Worm (Caenorhabditis elegans) whole organism, L4 larva: ENCODE results near the gene F41C3.2.

Experiments
- F10B5.3 ChIP-seq: sonication (generic microtip); optimal IDR thresholded peaks from 2 replicates; lab custom pipeline; 2016; ENCODE audit warnings: mild to moderate bottlenecking, missing genetic modification characterization, missing compliant biosample characterization
- F44E2.7 ChIP-seq: fragments of 200-800 bp; sonication (Bioruptor generic); IDR thresholded peaks from 2 replicates; pipeline ENCODE4 v2.1.2; 2022; ENCODE audit warnings: missing genetic modification characterization, missing compliant biosample characterization
- aly-2 ChIP-seq: sonication (generic microtip); optimal IDR thresholded peaks from 2 replicates; lab custom pipeline; 2018; ENCODE audit warnings: missing biosample characterization, missing genetic modification characterization
- arid-1 ChIP-seq: fragments of 200-800 bp; sonication (Bioruptor generic); conservative IDR thresholded peaks from 2 replicates; pipeline ENCODE4 v1.3.6; 2022; ENCODE audit warnings: missing genetic modification reagents, missing genetic modification characterization, missing compliant biosample characterization
- attf-4 ChIP-seq: sonication (generic microtip); optimal IDR thresholded peaks from 3 replicates; lab custom pipeline; 2017; ENCODE audit warnings: missing biosample characterization, missing genetic modification characterization
- ceh-28 ChIP-seq: fragments of 150-350 bp; optimal IDR thresholded peaks from 2 replicates; lab custom pipeline; 2014; ENCODE audit warnings: missing biosample characterization, missing genetic modification reagents, missing genetic modification characterization
- dmd-6 ChIP-seq: fragments of 200-800 bp; sonication (Bioruptor generic); IDR thresholded peaks from 2 replicates; pipeline ENCODE4 v1.3.6; 2022; ENCODE audit warnings: missing genetic modification reagents, missing genetic modification characterization, missing compliant biosample characterization
- hlh-11 ChIP-seq: fragments of 200-800 bp; sonication (Bioruptor generic); optimal IDR thresholded peaks from 2 replicates; lab custom pipeline; 2018; ENCODE audit warnings: mild to moderate bottlenecking, missing genetic modification characterization, missing compliant biosample characterization
- lin-13 ChIP-seq: fragments of 150-350 bp; optimal IDR thresholded peaks from 2 replicates; lab custom pipeline; 2014; ENCODE audit warnings: missing biosample characterization, missing genetic modification reagents, missing genetic modification characterization
- lin-15B ChIP-seq: fragments of 150-350 bp; sonication (generic microtip); optimal IDR thresholded peaks from 3 replicates; lab custom pipeline; 2014; ENCODE audit warnings: missing biosample characterization, missing genetic modification characterization
- lin-38 ChIP-seq: fragments of 200-800 bp; sonication (Bioruptor generic); IDR thresholded peaks from 2 replicates; pipeline ENCODE4 v1.3.6; 2022; ENCODE audit warnings: missing genetic modification reagents, missing genetic modification characterization, missing compliant biosample characterization
- lin-39 ChIP-seq: fragments of 150-350 bp; optimal IDR thresholded peaks from 2 replicates; lab custom pipeline; 2014; ENCODE audit warnings: missing biosample characterization, missing genetic modification reagents, missing genetic modification characterization
- madf-5 ChIP-seq, 2 experiments: fragments of 200-800 bp; sonication (Bioruptor generic); IDR thresholded peaks; 2 replicates each; pipeline ENCODE4 v1.3.6; 2022; ENCODE audit warnings: missing compliant biosample characterization in 2 of 2, missing genetic modification characterization in 2 of 2
- mdl-1 ChIP-seq, 2 experiments: fragments of 150-350 bp in 1 of 2; sonication (generic microtip) in 1 of 2; optimal IDR thresholded peaks; 2 replicates each; lab custom pipeline; 2014 to 2017; ENCODE audit warnings: missing biosample characterization in 2 of 2, missing genetic modification characterization in 2 of 2
- mxl-3 ChIP-seq: fragments of 200-800 bp; sonication (Bioruptor generic); optimal IDR thresholded peaks from 2 replicates; lab custom pipeline; 2018; ENCODE audit warnings: mild to moderate bottlenecking, missing genetic modification characterization, missing compliant biosample characterization
- nhr-10 ChIP-seq: fragments of 150-350 bp; optimal IDR thresholded peaks from 2 replicates; lab custom pipeline; 2014; ENCODE audit warnings: missing biosample characterization, missing genetic modification characterization
- nhr-237 ChIP-seq: sonication (generic microtip); optimal IDR thresholded peaks from 2 replicates; lab custom pipeline; 2017; ENCODE audit warnings: missing biosample characterization, missing genetic modification characterization
- nhr-25 ChIP-seq: sonication (generic microtip); optimal IDR thresholded peaks from 2 replicates; lab custom pipeline; 2017; ENCODE audit warnings: missing genetic modification characterization, mild to moderate bottlenecking, missing compliant biosample characterization, antibody characterized with exemption, moderate library complexity, borderline replicate concordance; ENCODE audit not compliant: insufficient read depth
- nhr-28 ChIP-seq: fragments of 150-350 bp; optimal IDR thresholded peaks from 2 replicates; lab custom pipeline; 2014; ENCODE audit warnings: missing biosample characterization, missing genetic modification characterization
- nhr-48 ChIP-seq: sonication (generic microtip); optimal IDR thresholded peaks from 2 replicates; lab custom pipeline; 2016; ENCODE audit warnings: mild to moderate bottlenecking, missing genetic modification characterization, missing compliant biosample characterization
- nhr-6 ChIP-seq: fragments of 150-350 bp; optimal IDR thresholded peaks from 2 replicates; lab custom pipeline; 2014; ENCODE audit warnings: missing biosample characterization, missing genetic modification characterization
- nhr-77 ChIP-seq: fragments of 150-350 bp; optimal IDR thresholded peaks from 2 replicates; lab custom pipeline; 2014; ENCODE audit warnings: missing biosample characterization, missing genetic modification characterization
- pha-4 ChIP-seq, 2 experiments: fragments of 150-350 bp in 1 of 2; fragments of 200-800 bp in 1 of 2; sonication (Bioruptor generic) in 1 of 2; IDR thresholded peaks in 1 of 2; optimal IDR thresholded peaks in 1 of 2; 2 replicates each; pipeline versions ENCODE4 v1.3.6 to Lab custom; 2014 to 2022; ENCODE audit warnings: missing genetic modification characterization in 2 of 2, missing genetic modification reagents in 2 of 2, missing biosample characterization in 1 of 2, missing compliant biosample characterization in 1 of 2
- php-3 ChIP-seq: fragments of 200-800 bp; sonication (Bioruptor generic); IDR thresholded peaks from 2 replicates; pipeline ENCODE4 v1.3.6; 2022; ENCODE audit warnings: missing genetic modification reagents, missing genetic modification characterization, missing compliant biosample characterization
- rbr-2 ChIP-seq: sonication (generic microtip); optimal IDR thresholded peaks from 2 replicates; lab custom pipeline; 2016; ENCODE audit warnings: missing genotype, missing genetic modification characterization, missing compliant biosample characterization
- saeg-2 ChIP-seq: fragments of 200-800 bp; sonication (Bioruptor generic); IDR thresholded peaks from 2 replicates; pipeline ENCODE4 v1.3.6; 2022; ENCODE audit warnings: missing genetic modification reagents, missing genetic modification characterization, missing compliant biosample characterization
- sdz-12 ChIP-seq: fragments of 200-800 bp; sonication (Bioruptor generic); optimal IDR thresholded peaks from 2 replicates; lab custom pipeline; 2018; ENCODE audit warnings: mild to moderate bottlenecking, missing genetic modification characterization, missing compliant biosample characterization
- set-16 ChIP-seq: fragments of 200-800 bp; sonication (Bioruptor generic); IDR thresholded peaks from 2 replicates; pipeline ENCODE4 v1.3.6; 2022; ENCODE audit warnings: missing genetic modification reagents, missing genetic modification characterization, missing compliant biosample characterization
- skn-1 ChIP-seq: fragments of 150-350 bp; optimal IDR thresholded peaks from 2 replicates; lab custom pipeline; 2014; ENCODE audit warnings: missing biosample characterization, missing genetic modification characterization
- tag-97 ChIP-seq: fragments of 200-800 bp; sonication (Bioruptor generic); IDR thresholded peaks from 2 replicates; pipeline ENCODE4 v1.3.6; 2022; ENCODE audit warnings: missing genetic modification characterization, missing compliant biosample characterization
- unc-62 ChIP-seq, 3 experiments: fragments of 150-350 bp in 1 of 3; sonication (generic microtip); optimal IDR thresholded peaks in 2 of 3; peaks in 1 of 3; 1 replicate in 1 of 3; 2 replicates in 2 of 3; lab custom pipeline; 2014 to 2017; ENCODE audit warnings: missing biosample characterization in 3 of 3, missing genetic modification characterization in 3 of 3, missing genetic modification reagents in 3 of 3, missing genotype in 1 of 3
- zfp-2 ChIP-seq: sonication (generic microtip); optimal IDR thresholded peaks from 2 replicates; lab custom pipeline; 2016; ENCODE audit warnings: mild to moderate bottlenecking, missing genetic modification characterization, missing compliant biosample characterization
- zfp-3 ChIP-seq: fragments of 200-800 bp; sonication (Bioruptor generic); conservative IDR thresholded peaks from 2 replicates; pipeline ENCODE4 v1.3.6; 2022; ENCODE audit warnings: missing genetic modification reagents, missing genetic modification characterization, missing compliant biosample characterization
- zip-11 ChIP-seq: fragments of 200-800 bp; sonication (Bioruptor generic); IDR thresholded peaks from 2 replicates; pipeline ENCODE4 v1.3.6; 2022; ENCODE audit warnings: missing genetic modification characterization, missing compliant biosample characterization
- ztf-11 ChIP-seq: fragments of 150-350 bp; optimal IDR thresholded peaks from 2 replicates; lab custom pipeline; 2014; ENCODE audit warnings: missing biosample characterization, missing genetic modification characterization
- ztf-7 ChIP-seq: fragments of 150-350 bp; optimal IDR thresholded peaks from 2 replicates; lab custom pipeline; 2014; ENCODE audit warnings: missing biosample characterization, missing genetic modification characterization

Gene F41C3.2

DNA sequence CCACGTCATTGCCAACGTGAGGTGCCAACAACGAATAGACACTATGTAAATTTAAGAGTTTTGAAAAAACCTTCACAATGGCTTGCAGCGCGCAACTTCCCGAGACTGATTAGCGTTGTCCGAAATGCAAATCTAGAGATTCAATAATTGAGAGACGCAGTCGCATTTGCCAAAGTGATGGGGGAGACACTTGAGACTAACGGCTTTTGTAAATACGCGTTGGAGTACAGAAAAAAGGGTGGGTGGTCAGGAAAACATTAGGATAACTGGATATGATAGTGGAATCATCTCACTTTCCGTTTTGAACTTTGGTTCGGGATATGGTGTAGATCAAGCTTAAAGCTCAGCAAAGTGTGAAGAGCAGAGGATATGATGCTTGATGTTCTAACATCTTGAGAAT, 30.0 kb downstream of the F41C3.2 start:
- TF ChIP-seq ztf-7 (tag; lab: Kevin White, UChicago) (no peak), ztf-11 (tag; lab: Kevin White, UChicago) (no peak), nhr-48 (tag; lab: Kevin White, UChicago) (no peak), sdz-12 (GFP tag; lab: Kevin White, UChicago) (no peak), nhr-237 (tag; lab: Kevin White, UChicago) (no peak), pha-4 (GFP tag; IDR thresholded peaks at IDR 0.05; lab: Robert Waterston, UW) (no peak), pha-4 (tag; optimal IDR thresholded peaks at IDR 0.05; lab: Kevin White, UChicago) (no peak), attf-4 (tag; lab: Kevin White, UChicago) (no peak), rbr-2 (tag; lab: Kevin White, UChicago) (no peak), php-3 (no peak), saeg-2 (GFP tag; lab: Robert Waterston, UW) (no peak)

DNA sequence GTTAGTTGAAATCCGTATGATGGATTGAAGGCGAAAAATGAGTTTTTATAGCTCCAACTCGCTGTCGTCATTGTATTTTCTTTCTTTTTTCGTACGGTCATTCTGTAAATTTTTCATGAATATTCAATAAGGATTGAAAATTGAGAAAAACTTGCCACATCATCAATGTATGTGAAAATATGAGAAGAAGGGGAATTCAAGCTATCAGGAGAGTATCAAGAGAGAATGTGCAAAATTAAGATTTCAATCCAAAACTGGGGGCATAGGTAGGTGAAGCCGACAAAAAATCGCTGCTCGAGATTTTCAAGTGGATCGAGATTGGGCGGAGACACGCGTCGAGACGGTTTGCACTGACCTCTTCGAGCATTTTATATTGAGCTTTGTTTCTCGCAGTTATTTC, 34.7 kb downstream of the F41C3.2 start, which contains the start of gene nep-12:
TSS of gene nep-12 (minus strand) at position 101 of the 400 bp plus-strand sequence.
- TF ChIP-seq skn-1 (tag; lab: Kevin White, UChicago) = no peak
- TF ChIP-seq dmd-6 = no peak
- no peak for TF ChIP-seq lin-13 (GFP tag; lab: Kevin White, UChicago)
- no peak for TF ChIP-seq unc-62 (GFP tag; optimal IDR thresholded peaks at IDR 0.05 in 1 of 2; lab: Kevin White, UChicago)
- TF ChIP-seq unc-62 (tag; optimal IDR thresholded peaks at IDR 0.05; lab: Kevin White, UChicago) = no peak
- TF ChIP-seq lin-39 (tag; lab: Kevin White, UChicago) = no peak
- no peak for TF ChIP-seq zfp-2
- TF ChIP-seq F10B5.3 (tag; lab: Kevin White, UChicago) = no peak
- no peak for TF ChIP-seq nhr-10 (tag; lab: Kevin White, UChicago)
- no peak for TF ChIP-seq madf-5 (GFP tag; IDR thresholded peaks at IDR 0.05; lab: Robert Waterston, UW)
- no peak for TF ChIP-seq tag-97
- TF ChIP-seq nhr-25 (tag; lab: Kevin White, UChicago) = no peak
- no peak for TF ChIP-seq lin-38 (GFP tag; lab: Robert Waterston, UW)
- no peak for TF ChIP-seq zip-11
- TF ChIP-seq aly-2 = no peak
- TF ChIP-seq mdl-1 (tag; optimal IDR thresholded peaks at IDR 0.05; lab: Kevin White, UChicago) = no peak

DNA sequence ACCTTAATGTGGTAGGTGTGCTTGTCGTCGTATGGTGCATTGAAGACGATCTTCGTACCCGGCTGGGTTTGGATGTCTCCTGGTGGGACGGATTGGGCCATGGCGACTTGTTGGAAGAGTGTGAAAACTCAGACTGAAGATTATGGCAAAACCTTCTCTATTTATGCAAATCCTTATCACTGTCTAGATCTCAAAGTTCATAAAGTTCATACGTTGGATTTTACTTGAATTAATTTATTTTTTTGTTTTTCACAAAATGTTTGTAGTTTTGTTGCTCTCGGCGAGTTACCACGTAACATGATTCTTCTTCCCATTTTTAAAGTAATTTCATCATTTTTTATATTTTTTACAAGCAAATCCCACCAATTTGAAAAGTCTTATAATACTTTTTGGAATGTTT, 36.4 kb downstream of the F41C3.2 start, which contains the start of gene msp-3:
TSS of gene msp-3 (minus strand) at position 101 of the 400 bp plus-strand sequence.
- TF ChIP-seq arid-1 (no peak), zip-11 (no peak), set-16 (GFP tag; lab: Robert Waterston, UW) (no peak), lin-38 (GFP tag; lab: Robert Waterston, UW) (no peak), F44E2.7 (GFP tag; lab: Robert Waterston, UW) (no peak), pha-4 (GFP tag; IDR thresholded peaks at IDR 0.05; lab: Robert Waterston, UW) (no peak), pha-4 (tag; optimal IDR thresholded peaks at IDR 0.05; lab: Kevin White, UChicago) (no peak), lin-15B (no peak), nhr-77 (no peak), nhr-28 (tag; lab: Kevin White, UChicago) (no peak), zfp-3 (GFP tag; lab: Robert Waterston, UW) (no peak), sdz-12 (GFP tag; lab: Kevin White, UChicago) (no peak), F10B5.3 (tag; lab: Kevin White, UChicago) (no peak), nhr-6 (tag; lab: Kevin White, UChicago) (no peak), hlh-11 (tag; lab: Kevin White, UChicago) (no peak), ceh-28 (tag; lab: Kevin White, UChicago) (no peak), tag-97 (no peak), mxl-3 (no peak), ztf-7 (tag; lab: Kevin White, UChicago) (no peak), ztf-11 (tag; lab: Kevin White, UChicago) (no peak)
